Worm (Caenorhabditis elegans) whole organism, L2 larva: ENCODE results near the gene srx-23.

Source experiments
- gmeb-1 ChIP-seq: fragments of 150-350 bp; optimal IDR thresholded peaks from 2 replicates; lab custom pipeline; 2014; ENCODE audit warnings: missing biosample characterization, missing genetic modification characterization
- ztf-1 ChIP-seq: fragments of 200-800 bp; sonication (Bioruptor generic); conservative IDR thresholded peaks from 2 replicates; pipeline ENCODE4 v1.3.6; 2022; ENCODE audit warnings: missing genetic modification characterization, missing compliant biosample characterization
- ztf-4 ChIP-seq: fragments of 150-350 bp; optimal IDR thresholded peaks from 2 replicates; lab custom pipeline; 2014; ENCODE audit warnings: missing biosample characterization, missing genetic modification characterization

DNA sequence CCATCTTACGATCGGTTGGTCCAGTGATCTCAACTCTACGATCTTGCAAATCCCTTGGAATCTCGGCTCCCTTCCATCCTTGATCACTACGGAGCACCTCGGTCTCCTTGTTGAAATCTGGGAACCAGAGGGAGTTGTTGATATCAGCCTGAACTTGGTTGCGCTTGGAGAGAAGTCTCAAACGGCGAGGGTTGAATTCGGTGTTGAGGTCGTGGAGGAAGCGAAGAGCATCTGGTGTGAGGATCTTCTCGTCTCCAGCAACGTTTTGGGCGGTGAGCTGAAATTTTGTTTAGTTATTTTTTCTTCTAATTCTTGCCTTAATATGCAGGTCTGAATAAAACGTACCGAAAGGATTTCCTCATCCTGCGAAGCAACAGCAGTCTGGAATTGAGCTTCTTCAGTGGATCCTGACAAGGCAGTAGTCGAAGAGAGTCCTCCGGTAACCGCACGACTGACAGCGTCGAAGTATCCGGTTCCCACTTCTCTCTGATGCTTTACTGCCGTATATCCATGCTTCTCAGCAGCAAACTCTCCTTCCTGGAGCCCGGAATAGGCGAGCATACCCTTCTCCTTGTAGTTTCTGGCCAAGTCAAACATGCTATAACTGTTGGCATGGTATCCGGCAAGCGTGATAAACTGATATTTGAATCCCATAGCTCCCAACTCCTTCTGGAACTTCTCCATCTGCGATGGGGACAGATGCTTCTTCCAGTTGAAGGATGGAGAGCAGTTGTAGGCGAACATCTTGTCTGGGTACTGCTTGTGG is 43.9 kb downstream of the srx-23 start:
- TF ChIP-seq gmeb-1 (tag; lab: Kevin White, UChicago) = no peak
- TF ChIP-seq ztf-1 (GFP tag; lab: Robert Waterston, UW) = no peak
- TF ChIP-seq ztf-4 (tag; lab: Kevin White, UChicago) = no peak
